Worm (Caenorhabditis elegans): ENCODE measurements around the gene cut-3.
A peak's percentile ranks its signal among the peaks of the same experiment; 100 is the strongest.

The cut-3 gene

ce11 chrII:8446731-8447130 is at the start of gene cut-3:
Gene cut-3, minus strand, starts transcription at chrII:8446831.
- no peak for TF ChIP-seq him-1 (tag; optimal IDR thresholded peaks at IDR 0.05)
- TF ChIP-seq W03F9.2 (tag; optimal IDR thresholded peaks at IDR 0.05) = no peak

DNA sequence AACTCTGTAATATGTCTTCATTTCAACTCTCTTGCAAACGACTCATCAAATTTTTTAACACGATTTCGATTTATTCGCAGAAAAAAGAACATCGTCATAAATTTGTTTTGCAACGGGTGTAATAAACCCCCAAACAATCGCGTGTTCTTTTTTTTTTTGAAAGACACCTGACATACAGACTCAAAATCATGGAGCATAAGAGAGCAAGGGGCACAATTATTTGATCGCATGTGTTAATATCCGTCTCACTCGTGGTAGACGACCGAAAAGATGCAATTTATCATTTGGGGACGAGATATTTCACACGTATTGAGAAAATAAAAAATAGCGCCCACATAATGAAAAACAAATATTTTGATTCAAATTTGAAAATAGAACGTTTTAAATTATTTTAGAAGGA is 49.6 kb upstream of the cut-3 start:
- TF ChIP-seq him-1 (tag; optimal IDR thresholded peaks at IDR 0.05) (no peak), W03F9.2 (tag; optimal IDR thresholded peaks at IDR 0.05) (no peak)

ce11 chrII:8494228-8494717 is 47.6 kb upstream of the cut-3 start, which contains the start of gene M05D6.9:
Gene M05D6.9, plus strand, starts transcription at chrII:8494278.
- TF ChIP-seq W03F9.2 (tag; optimal IDR thresholded peaks at IDR 0.05) (no peak), him-1 (tag; optimal IDR thresholded peaks at IDR 0.05) (no peak), dao-5 (tag; optimal IDR thresholded peaks at IDR 0.05) (no peak)

- TF ChIP-seq dao-5 (tag; optimal IDR thresholded peaks at IDR 0.05) = no peak
- no peak for TF ChIP-seq him-1 (tag; optimal IDR thresholded peaks at IDR 0.05)
- TF ChIP-seq W03F9.2 (tag; optimal IDR thresholded peaks at IDR 0.05) = no peak
Measured at ce11 chrII:8488123-8488522, 41.5 kb upstream of the cut-3 start.

DNA sequence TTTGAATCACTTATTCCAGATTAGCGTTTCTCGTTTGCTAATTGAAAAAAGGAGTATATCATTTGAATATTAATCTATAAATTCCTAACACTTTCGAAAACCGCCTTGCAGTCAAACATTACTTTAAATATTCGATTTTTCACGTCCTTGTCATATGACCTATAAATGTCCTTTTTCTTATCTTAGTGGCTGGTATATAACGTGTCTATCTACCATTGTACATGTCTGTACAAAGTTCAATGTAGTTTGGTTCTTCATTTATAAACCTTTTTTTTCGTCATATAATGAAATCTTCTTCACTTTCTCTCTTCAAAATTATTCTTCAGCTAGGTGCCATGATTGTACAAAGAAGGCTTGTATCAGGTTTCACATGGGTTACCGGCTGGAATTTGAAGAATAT is 39.0 kb upstream of the cut-3 start, which contains the start of gene gbh-2:
TSS of gene gbh-2 (plus strand) at position 277 of the 400 bp plus-strand sequence.
- no peak for TF ChIP-seq W03F9.2 (tag; optimal IDR thresholded peaks at IDR 0.05)
- no peak for TF ChIP-seq him-1 (tag; optimal IDR thresholded peaks at IDR 0.05)
- no peak for TF ChIP-seq dao-5 (tag; optimal IDR thresholded peaks at IDR 0.05)

DNA sequence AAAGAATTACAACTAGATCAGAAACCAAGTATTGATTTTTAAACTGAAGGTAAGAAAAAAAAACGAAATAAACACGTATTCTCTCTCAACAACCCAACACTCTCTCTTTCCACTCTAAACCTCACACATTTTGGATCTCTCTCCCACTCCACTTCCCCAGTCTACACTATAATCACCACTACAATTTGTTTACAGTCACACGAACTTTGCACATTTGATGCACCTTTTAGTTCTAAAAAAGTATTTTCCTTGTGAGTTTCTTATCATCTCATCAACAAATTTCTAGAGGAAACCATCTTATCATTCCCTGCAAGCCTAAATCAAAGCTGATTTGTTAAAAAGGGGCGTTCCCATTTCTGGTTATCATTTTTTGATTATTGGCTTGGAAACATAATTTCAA is 37.9 kb upstream of the cut-3 start:
- no peak for TF ChIP-seq dao-5 (tag; optimal IDR thresholded peaks at IDR 0.05)
- TF ChIP-seq him-1 (tag; optimal IDR thresholded peaks at IDR 0.05) = no peak

DNA sequence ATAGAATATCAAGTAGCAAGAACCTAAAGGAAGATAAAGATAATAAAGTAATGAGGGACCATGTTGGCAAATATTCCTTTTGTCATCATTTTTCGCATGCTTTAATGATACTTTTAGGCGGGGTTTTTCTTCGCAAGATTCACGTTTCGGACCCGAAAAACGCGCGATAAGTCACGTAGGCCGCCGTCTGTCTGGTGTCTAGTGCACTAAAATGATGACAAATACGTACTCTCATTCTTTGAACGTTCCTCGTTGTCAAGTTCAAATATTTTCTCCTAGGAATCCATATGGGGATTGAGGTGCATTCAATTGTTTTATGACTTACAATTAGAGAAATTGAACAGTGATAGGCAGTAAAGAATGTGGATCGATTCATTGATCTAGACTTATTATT is 37.2 kb upstream of the cut-3 start, which contains the start of gene taap-1:
TSS of gene taap-1 (minus strand) at position 79 of the 394 bp plus-strand sequence.
- no peak for TF ChIP-seq W03F9.2 (tag; optimal IDR thresholded peaks at IDR 0.05)
- no peak for TF ChIP-seq him-1 (tag; optimal IDR thresholded peaks at IDR 0.05)
- no peak for TF ChIP-seq dao-5 (tag; optimal IDR thresholded peaks at IDR 0.05)

DNA sequence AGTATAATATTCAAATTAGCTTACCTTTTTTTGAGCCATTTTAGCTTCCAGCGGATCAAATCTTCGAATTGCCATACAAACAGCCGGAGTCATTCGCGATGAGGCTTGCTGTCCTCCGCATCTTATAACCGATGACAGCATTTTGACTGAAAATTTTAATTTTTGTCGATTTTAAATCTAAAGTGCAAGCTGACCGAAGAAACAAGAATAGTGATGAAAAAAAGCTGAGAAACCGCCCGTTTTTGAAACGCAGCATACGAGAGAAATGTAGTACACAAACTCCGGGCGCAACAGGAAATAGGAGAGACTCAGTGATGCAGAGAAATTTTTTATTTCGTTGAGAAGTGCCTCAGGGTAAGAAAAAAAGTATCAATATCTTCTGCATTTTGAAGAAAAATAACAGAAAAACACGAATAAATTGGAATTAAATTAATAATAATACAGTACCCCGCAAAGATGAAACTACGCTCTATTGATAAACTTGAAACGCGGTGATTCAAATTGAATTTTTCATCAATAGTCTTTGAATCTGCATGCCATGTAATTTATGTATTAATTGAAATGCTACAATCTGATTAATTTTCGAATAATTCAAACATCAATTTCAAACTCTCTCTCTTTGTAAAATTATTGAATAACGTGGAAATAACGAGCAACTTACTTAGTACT is 36.6 kb upstream of the cut-3 start:
- no peak for TF ChIP-seq W03F9.2 (tag; optimal IDR thresholded peaks at IDR 0.05)
- no peak for TF ChIP-seq dao-5 (tag; optimal IDR thresholded peaks at IDR 0.05)
- no peak for TF ChIP-seq him-1 (tag; optimal IDR thresholded peaks at IDR 0.05)

- TF ChIP-seq dao-5 (tag; optimal IDR thresholded peaks at IDR 0.05) (no peak), W03F9.2 (tag; optimal IDR thresholded peaks at IDR 0.05) (no peak), him-1 (tag; optimal IDR thresholded peaks at IDR 0.05) (no peak)
Measured at ce11 chrII:8481731-8482253, 35.2 kb upstream of the cut-3 start, which contains the start of gene M05D6.5. Gene M05D6.5, minus strand, starts transcription at chrII:8482203.

ce11 chrII:8481033-8481708 is 34.5 kb upstream of the cut-3 start:
- TF ChIP-seq W03F9.2 (tag; optimal IDR thresholded peaks at IDR 0.05) (peak; percentile 13), dao-5 (tag; optimal IDR thresholded peaks at IDR 0.05) (no peak)

ce11 chrII:8480166-8480565 is 33.5 kb upstream of the cut-3 start, which contains the start of gene lact-4:
Gene lact-4, minus strand, starts transcription at chrII:8480478.
- no peak for TF ChIP-seq dao-5 (tag; optimal IDR thresholded peaks at IDR 0.05)
- TF ChIP-seq W03F9.2 (tag; optimal IDR thresholded peaks at IDR 0.05) = no peak
- no peak for TF ChIP-seq him-1 (tag; optimal IDR thresholded peaks at IDR 0.05)

DNA sequence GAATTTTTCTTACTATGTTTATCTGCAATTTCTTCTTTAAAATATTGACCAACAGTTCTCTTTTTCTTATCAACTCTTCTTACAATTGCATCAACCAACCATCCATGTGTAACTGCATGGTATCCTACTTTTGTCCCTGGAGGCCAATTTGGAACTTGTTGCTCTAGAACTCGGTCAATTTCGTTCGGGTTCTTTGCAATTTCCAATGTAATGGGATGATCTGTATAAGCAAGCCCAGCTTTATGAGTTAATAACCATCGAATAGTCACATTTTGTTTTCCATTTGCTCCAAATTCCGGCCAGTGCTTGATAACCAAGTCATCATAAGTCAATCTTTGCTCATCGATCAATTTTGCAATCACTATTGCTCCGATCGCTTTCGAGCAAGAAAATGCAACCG is 32.7 kb upstream of the cut-3 start:
- no peak for TF ChIP-seq him-1 (tag; optimal IDR thresholded peaks at IDR 0.05)
- no peak for TF ChIP-seq W03F9.2 (tag; optimal IDR thresholded peaks at IDR 0.05)
- TF ChIP-seq dao-5 (tag; optimal IDR thresholded peaks at IDR 0.05) = no peak

ce11 chrII:8475306-8475822 is 28.7 kb upstream of the cut-3 start, which contains the start of the genes M05D6.1 and M05D6.3:
Gene M05D6.1, minus strand, starts transcription at chrII:8475406.
Gene M05D6.3, plus strand, starts transcription at chrII:8475772.
- no peak for TF ChIP-seq dao-5 (tag; optimal IDR thresholded peaks at IDR 0.05)
- TF ChIP-seq him-1 (tag; optimal IDR thresholded peaks at IDR 0.05) = no peak
- TF ChIP-seq W03F9.2 (tag; optimal IDR thresholded peaks at IDR 0.05) = no peak

ce11 chrII:8472916-8473315 is 26.3 kb upstream of the cut-3 start:
- TF ChIP-seq W03F9.2 (tag; optimal IDR thresholded peaks at IDR 0.05) (no peak), him-1 (tag; optimal IDR thresholded peaks at IDR 0.05) (no peak), dao-5 (tag; optimal IDR thresholded peaks at IDR 0.05) (no peak)

Data from whole organism, L4/young adult.